Fruit fly (Drosophila melanogaster): ENCODE results near the gene CG14635.

The CG14635 gene

dm6 chrX:841038-841437, 3.6 kb upstream of the CG14635 start:
- no peak for TF ChIP-seq Ets96B (tag; optimal IDR thresholded peaks at IDR 0.05)
- no peak for TF ChIP-seq Ets21C (GFP tag; optimal IDR thresholded peaks at IDR 0.05)

- peak; percentile 56 for TF ChIP-seq svp (GFP tag)
- peak; percentile 19 for TF ChIP-seq Met (GFP tag; optimal IDR thresholded peaks at IDR 0.05)
- TF ChIP-seq dsx (GFP tag; optimal IDR thresholded peaks at IDR 0.05; ENCODE audit: poor library complexity, severe bottlenecking) = no peak
- TF ChIP-seq Eip78C (GFP tag) = peak; percentile 49
Observed at dm6 chrX:841941-842340, 2.7 kb upstream of the CG14635 start.

DNA sequence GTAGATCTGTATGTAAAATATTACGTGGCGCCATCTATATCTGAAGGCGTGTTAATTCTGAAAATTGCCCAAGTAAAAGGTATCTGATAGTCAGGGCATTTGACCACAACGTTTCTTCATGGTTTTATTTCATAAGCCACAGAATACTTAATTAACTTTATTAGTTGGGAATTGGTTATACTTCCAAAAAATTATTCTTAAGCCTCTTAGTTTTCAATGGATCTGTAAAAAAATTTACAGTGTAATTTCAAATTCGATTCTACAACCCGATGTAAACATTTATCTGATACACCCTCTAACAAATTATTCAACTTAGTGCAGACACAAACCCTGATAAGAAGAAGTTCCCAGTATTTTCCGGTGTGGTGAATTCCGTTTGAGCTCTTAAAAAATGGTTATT, 1.1 kb upstream of the CG14635 start:
- no peak for TF ChIP-seq acj6 (GFP tag; optimal IDR thresholded peaks at IDR 0.05)
- no peak for TF ChIP-seq CG11762 (GFP tag; optimal IDR thresholded peaks at IDR 0.05; ENCODE audit: insufficient read depth)
- TF ChIP-seq CG11902 (GFP tag; optimal IDR thresholded peaks at IDR 0.05) = no peak
- TF ChIP-seq Eip93F (GFP tag; optimal IDR thresholded peaks at IDR 0.05) = no peak
- TF ChIP-seq Sox102F (GFP tag; optimal IDR thresholded peaks at IDR 0.05) = no peak
- peak; percentile 12 for TF ChIP-seq lz (GFP tag; optimal IDR thresholded peaks at IDR 0.05)
- TF ChIP-seq cyc (GFP tag; optimal IDR thresholded peaks at IDR 0.05) = peak; percentile 9
- peak; percentile 9 for TF ChIP-seq Hr39 (GFP tag; optimal IDR thresholded peaks at IDR 0.05)
- no peak for TF ChIP-seq Ets21C (GFP tag; optimal IDR thresholded peaks at IDR 0.05)
- TF ChIP-seq CG4318 (GFP tag; optimal IDR thresholded peaks at IDR 0.05) = no peak
- peak; percentile 9 for TF ChIP-seq CG10669 (GFP tag; optimal IDR thresholded peaks at IDR 0.05)
- TF ChIP-seq CG6276 (GFP tag; optimal IDR thresholded peaks at IDR 0.05) = no peak
- peak; percentile 10 for TF ChIP-seq Eip78C (GFP tag)
- TF ChIP-seq Blimp-1 (GFP tag; optimal IDR thresholded peaks at IDR 0.05) = no peak
- peak; percentile 8 for TF ChIP-seq Met (GFP tag; optimal IDR thresholded peaks at IDR 0.05)
- 0 out of 3 replicates have a peak, but pooled peaks have one; percentile 33 for TF ChIP-seq eg (GFP tag; IDR thresholded peaks at IDR 0.05)
- peak; percentile 28 for TF ChIP-seq pdm3 (GFP tag; optimal IDR thresholded peaks at IDR 0.05)
- TF ChIP-seq Smox (GFP tag; optimal IDR thresholded peaks at IDR 0.05) = peak; percentile 11
- TF ChIP-seq CG31627 (GFP tag; optimal IDR thresholded peaks at IDR 0.05) = peak; percentile 7

DNA sequence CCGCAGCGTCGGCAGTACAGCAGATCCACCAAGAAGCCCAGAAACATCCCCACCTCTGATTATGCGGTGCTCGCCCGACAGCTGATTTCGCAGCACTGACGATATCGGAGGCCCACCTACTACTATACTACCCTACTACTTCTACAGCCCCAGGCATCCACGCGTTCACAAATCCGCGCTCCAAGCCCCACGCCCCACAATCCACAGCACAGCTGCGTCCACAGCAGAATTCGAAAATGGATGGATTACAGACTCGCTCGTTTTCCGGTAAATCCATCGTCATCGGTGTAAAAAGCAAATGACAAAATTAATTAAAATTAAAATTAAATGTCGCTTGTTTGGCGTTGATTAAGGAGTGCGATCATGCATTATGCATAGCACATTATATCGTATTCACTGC, 2.4 kb downstream of the CG14635 start, which contains the start of gene CG3713:
Gene CG3713 (minus strand): TSS at position 101 of the 400 bp plus-strand sequence.
- TF ChIP-seq CG10631 (GFP tag; optimal IDR thresholded peaks at IDR 0.05) (no peak), CG4318 (GFP tag; optimal IDR thresholded peaks at IDR 0.05) (no peak), Sox15 (GFP tag; optimal IDR thresholded peaks at IDR 0.05) (no peak), achi (GFP tag; optimal IDR thresholded peaks at IDR 0.05) (no peak), svp (GFP tag) (no peak), CG34406 (GFP tag; optimal IDR thresholded peaks at IDR 0.05) (no peak), salr (GFP tag; optimal IDR thresholded peaks at IDR 0.05) (no peak), CG1621 (tag; optimal IDR thresholded peaks at IDR 0.05) (no peak), Sox14 (GFP tag; optimal IDR thresholded peaks at IDR 0.05) (no peak), Blimp-1 (GFP tag; optimal IDR thresholded peaks at IDR 0.05) (no peak), vri (GFP tag; optimal IDR thresholded peaks at IDR 0.05) (no peak), CG16779 (tag; optimal IDR thresholded peaks at IDR 0.05) (no peak), Smox (GFP tag; optimal IDR thresholded peaks at IDR 0.05) (no peak), topi (GFP tag; optimal IDR thresholded peaks at IDR 0.05) (no peak), Hr4 (GFP tag; optimal IDR thresholded peaks at IDR 0.05) (no peak), Ets21C (GFP tag; optimal IDR thresholded peaks at IDR 0.05) (no peak), pdm3 (GFP tag; optimal IDR thresholded peaks at IDR 0.05) (no peak), CG9139 (GFP tag; optimal IDR thresholded peaks at IDR 0.05) (no peak), Eip93F (GFP tag; optimal IDR thresholded peaks at IDR 0.05) (no peak), OdsH (GFP tag; optimal IDR thresholded peaks at IDR 0.05) (no peak)

DNA sequence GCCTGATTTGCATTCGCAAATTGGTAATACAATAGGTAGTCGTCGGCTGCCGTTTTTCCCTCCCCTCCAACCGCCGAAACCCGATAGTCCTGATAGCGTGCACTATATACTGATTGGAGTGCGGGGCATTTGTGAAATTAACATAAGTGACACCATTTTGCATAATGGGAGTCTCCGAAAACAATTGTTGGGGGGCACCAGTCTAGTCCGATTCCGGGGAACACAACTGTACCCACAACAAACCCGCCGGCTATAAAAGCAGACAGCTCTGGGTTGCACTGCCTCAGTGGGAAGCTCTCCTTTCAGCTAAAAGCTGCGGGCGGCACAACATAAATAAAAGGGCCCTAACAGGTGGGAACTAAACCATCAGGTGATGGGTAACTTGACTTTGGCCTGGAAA, 17.7 kb downstream of the CG14635 start, which contains the start of gene CG14634:
Gene CG14634 (plus strand): TSS at position 301 of the 400 bp plus-strand sequence.
- TF ChIP-seq achi (GFP tag; optimal IDR thresholded peaks at IDR 0.05) = no peak
- TF ChIP-seq Smox (GFP tag; optimal IDR thresholded peaks at IDR 0.05) = no peak
- no peak for TF ChIP-seq net (GFP tag; optimal IDR thresholded peaks at IDR 0.05)
- no peak for TF ChIP-seq Ets96B (tag; optimal IDR thresholded peaks at IDR 0.05)
- TF ChIP-seq CG3919 (GFP tag; optimal IDR thresholded peaks at IDR 0.05) = no peak
- TF ChIP-seq CG6854 (GFP tag; optimal IDR thresholded peaks at IDR 0.05) = no peak
- TF ChIP-seq Gug (GFP tag; IDR thresholded peaks at IDR 0.05) = no peak
- no peak for TF ChIP-seq CG4318 (GFP tag; optimal IDR thresholded peaks at IDR 0.05)
- TF ChIP-seq Lpt (GFP tag; optimal IDR thresholded peaks at IDR 0.05) = no peak

Measured in whole organism, prepupa.